Worm (Caenorhabditis elegans): ENCODE measurements around the gene sec-61.G.

sec-61.G gene

DNA sequence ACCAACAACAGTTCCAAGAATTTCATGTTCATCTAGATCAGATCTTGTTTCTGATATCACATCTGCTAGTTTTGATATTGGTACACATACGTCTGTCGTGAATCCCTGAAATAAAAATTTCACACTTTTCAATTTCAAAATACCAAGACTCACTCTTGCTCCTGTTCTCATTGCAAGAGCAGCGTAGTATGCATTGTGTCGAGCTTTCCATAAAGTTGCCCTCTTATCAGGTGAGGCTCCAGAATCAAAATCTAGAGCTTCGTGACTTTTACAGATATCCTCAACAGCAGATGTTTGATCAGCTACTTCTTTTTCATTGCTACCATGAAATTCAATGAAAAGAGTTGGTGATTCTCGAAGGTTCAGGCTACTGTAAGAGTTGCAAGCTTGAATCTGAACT, 7.9 kb downstream of the sec-61.G start, which contains the start of gene F32D8.11:
Gene F32D8.11 (minus strand): TSS at position 101 of the 400 bp plus-strand sequence.
- TF ChIP-seq rnt-1 (tag; optimal IDR thresholded peaks at IDR 0.05) (no peak), pros-1 (tag; optimal IDR thresholded peaks at IDR 0.05) (no peak), ceh-30 (tag; optimal IDR thresholded peaks at IDR 0.05) (no peak)

DNA sequence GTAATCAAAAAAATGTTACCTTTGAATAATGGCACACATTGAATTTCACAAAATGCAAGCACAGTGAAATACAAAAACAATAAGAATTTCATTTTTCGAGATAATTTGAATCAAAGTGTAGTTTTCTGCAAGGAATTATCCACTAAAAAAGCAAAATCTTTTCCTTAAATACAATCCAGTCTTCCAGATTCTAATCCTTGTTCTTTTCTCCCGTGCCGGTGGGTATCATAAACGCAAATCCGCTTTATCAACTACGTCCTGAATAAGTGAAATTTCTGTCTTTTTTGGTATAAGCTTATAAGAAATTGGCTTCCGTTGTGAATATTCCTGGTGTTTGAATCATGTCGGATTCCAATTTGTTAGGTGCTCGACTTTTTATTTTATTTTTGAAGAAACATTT, 8.8 kb downstream of the sec-61.G start:
- no peak for TF ChIP-seq ceh-6 (GFP tag; optimal IDR thresholded peaks at IDR 0.05)
- no peak for TF ChIP-seq gmeb-2 (tag; optimal IDR thresholded peaks at IDR 0.05)
- TF ChIP-seq ceh-48 (tag; optimal IDR thresholded peaks at IDR 0.05): no peak
- no peak for TF ChIP-seq mec-3 (tag; optimal IDR thresholded peaks at IDR 0.05; ENCODE audit: borderline replicate concordance)
- no peak for TF ChIP-seq ceh-9 (tag; optimal IDR thresholded peaks at IDR 0.05)
- TF ChIP-seq K09A11.1 (tag; optimal IDR thresholded peaks at IDR 0.05; ENCODE audit: insufficient read depth): no peak
- no peak for TF ChIP-seq ceh-34 (tag; optimal IDR thresholded peaks at IDR 0.05)
- TF ChIP-seq nhr-11 (tag; optimal IDR thresholded peaks at IDR 0.05): no peak
- no peak for TF ChIP-seq unc-86 (tag; optimal IDR thresholded peaks at IDR 0.05)
- no peak for TF ChIP-seq fkh-6 (tag; optimal IDR thresholded peaks at IDR 0.05)
- TF ChIP-seq dmd-4 (tag; optimal IDR thresholded peaks at IDR 0.05; ENCODE audit: borderline replicate concordance): no peak
- TF ChIP-seq pat-9 (tag; optimal IDR thresholded peaks at IDR 0.05): no peak
- TF ChIP-seq nhr-232 (tag; optimal IDR thresholded peaks at IDR 0.05): no peak
- no peak for TF ChIP-seq F13H6.1 (tag; optimal IDR thresholded peaks at IDR 0.05)
- TF ChIP-seq npax-4 (tag; optimal IDR thresholded peaks at IDR 0.05): no peak
- no peak for TF ChIP-seq C08G9.2 (tag; optimal IDR thresholded peaks at IDR 0.05)
- no peak for TF ChIP-seq hlh-30 (tag; optimal IDR thresholded peaks at IDR 0.05; ENCODE audit: insufficient read depth)
- no peak for TF ChIP-seq elt-4 (tag; optimal IDR thresholded peaks at IDR 0.05)
- TF ChIP-seq pax-1 (tag; optimal IDR thresholded peaks at IDR 0.05): no peak
- TF ChIP-seq fkh-10 (GFP tag; optimal IDR thresholded peaks at IDR 0.05): no peak

DNA sequence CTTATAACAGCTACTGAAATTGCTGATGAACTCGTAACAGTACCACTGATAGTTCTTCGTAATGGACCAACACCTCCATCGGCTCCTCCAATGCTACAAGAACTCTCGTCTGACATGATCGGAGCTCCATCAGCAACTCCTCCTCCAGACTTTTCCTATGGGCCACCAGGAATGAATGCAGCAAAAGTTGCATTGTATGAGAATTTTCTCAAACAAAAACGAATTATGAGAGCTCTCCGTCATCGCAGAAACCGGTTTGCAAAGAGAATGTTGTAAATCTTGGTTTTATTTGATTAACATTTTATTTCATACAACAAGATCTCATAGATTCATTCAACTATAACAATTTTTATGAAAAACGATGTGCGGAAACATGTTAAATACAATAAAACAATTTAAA, 9.4 kb downstream of the sec-61.G start:
- TF ChIP-seq elt-2 (tag; optimal IDR thresholded peaks at IDR 0.05): no peak
- no peak for TF ChIP-seq ahr-1 (tag; optimal IDR thresholded peaks at IDR 0.05)
- TF ChIP-seq nhr-11 (tag; optimal IDR thresholded peaks at IDR 0.05): no peak
- TF ChIP-seq C08G9.2 (tag; optimal IDR thresholded peaks at IDR 0.05): no peak
- TF ChIP-seq hlh-6 (tag; optimal IDR thresholded peaks at IDR 0.05): no peak
- TF ChIP-seq unc-55 (GFP tag; optimal IDR thresholded peaks at IDR 0.05): no peak
- no peak for TF ChIP-seq sox-4 (tag; optimal IDR thresholded peaks at IDR 0.05)

DNA sequence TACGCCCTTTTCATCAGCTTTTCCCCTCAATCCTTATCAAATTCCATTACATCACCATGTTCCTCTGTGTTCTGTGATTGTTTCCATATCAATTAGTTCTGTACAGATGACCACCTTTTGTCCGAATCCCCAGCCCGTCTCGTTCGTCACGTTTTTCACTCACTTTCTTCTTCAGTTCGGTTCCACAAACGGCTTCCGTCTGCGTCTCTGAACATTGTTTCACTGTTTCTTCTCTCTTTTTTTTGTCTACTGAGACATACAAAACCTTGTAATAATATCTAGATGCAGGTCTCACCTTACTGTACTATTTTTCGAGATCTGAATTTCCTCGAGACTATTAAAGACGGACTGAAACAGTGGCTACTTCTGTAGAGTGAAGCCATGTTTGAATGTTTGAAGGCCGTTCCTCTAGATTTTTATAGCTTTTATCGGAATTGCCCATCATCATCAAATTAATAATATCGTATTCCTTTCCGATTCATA, 10.5 kb downstream of the sec-61.G start, which contains the start of gene F32D8.3:
Gene F32D8.3 (plus strand): TSS at position 433 of the 483 bp plus-strand sequence.
- no peak for TF ChIP-seq ceh-48 (tag; optimal IDR thresholded peaks at IDR 0.05)
- TF ChIP-seq pros-1 (tag; optimal IDR thresholded peaks at IDR 0.05): no peak
- no peak for TF ChIP-seq C38D4.7 (GFP tag; optimal IDR thresholded peaks at IDR 0.05)
- TF ChIP-seq mec-3 (tag; optimal IDR thresholded peaks at IDR 0.05; ENCODE audit: borderline replicate concordance): no peak
- TF ChIP-seq F13H6.1 (tag; optimal IDR thresholded peaks at IDR 0.05): no peak
- TF ChIP-seq elt-4 (tag; optimal IDR thresholded peaks at IDR 0.05): no peak
- TF ChIP-seq Y22D7AL.16 (tag; optimal IDR thresholded peaks at IDR 0.05): no peak
- TF ChIP-seq ahr-1 (tag; optimal IDR thresholded peaks at IDR 0.05): no peak
- TF ChIP-seq sdc-2 (tag; optimal IDR thresholded peaks at IDR 0.05): no peak

DNA sequence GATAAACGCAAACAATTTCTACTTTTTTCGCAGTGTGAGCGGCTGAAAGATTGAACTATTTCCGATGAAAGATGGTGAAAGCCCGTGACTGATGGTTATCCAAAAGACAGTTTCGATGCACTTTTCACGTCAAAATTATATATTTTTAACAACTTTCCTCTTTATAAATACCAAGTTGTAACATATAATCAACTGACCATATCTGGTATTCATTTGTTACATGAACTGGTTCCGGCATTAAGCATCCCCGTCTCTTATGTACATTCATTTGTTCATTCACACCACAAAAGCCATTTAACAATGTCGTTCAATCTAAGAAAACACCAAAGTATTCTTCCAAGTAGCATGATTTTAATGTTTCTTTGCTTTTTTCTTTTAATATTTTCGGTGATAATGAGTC, 13.5 kb downstream of the sec-61.G start, which contains the start of gene F32D8.2:
Gene F32D8.2 (plus strand): TSS at position 301 of the 400 bp plus-strand sequence.
- TF ChIP-seq lin-11 (tag; optimal IDR thresholded peaks at IDR 0.05) (no peak), ttx-3 (tag; optimal IDR thresholded peaks at IDR 0.05) (no peak), ref-2 (tag; optimal IDR thresholded peaks at IDR 0.05) (no peak), hlh-6 (tag; optimal IDR thresholded peaks at IDR 0.05) (no peak), pat-9 (tag; optimal IDR thresholded peaks at IDR 0.05) (no peak)
